Fruit fly (Drosophila melanogaster) whole organism, wandering third instar larva: Measurements from ENCODE around the gene Qsox2.

ENCODE experiments used
- Abd-B ChIP-seq: fragments of >200 bp; optimal IDR thresholded peaks from 2 replicates; lab custom pipeline; 2017; ENCODE audit warnings: missing biosample characterization, missing genetic modification characterization
- CG32264 ChIP-seq: fragments of 200-800 bp; sonication (Bioruptor generic); optimal IDR thresholded peaks from 2 replicates; lab custom pipeline; 2016; ENCODE audit warnings: missing biosample characterization, missing genetic modification characterization
- Dfd ChIP-seq: fragments of >200 bp; optimal IDR thresholded peaks from 2 replicates; lab custom pipeline; 2017; ENCODE audit warnings: missing biosample characterization, missing genetic modification characterization
- Dif ChIP-seq: fragments of 200-275, 200-300 bp; sonication (Bioruptor generic); optimal IDR thresholded peaks from 2 replicates; lab custom pipeline; 2018; ENCODE audit warnings: missing biosample characterization, missing genetic modification characterization; ENCODE audit not compliant: partially characterized antibody
- GATAd ChIP-seq: sonication (Bioruptor generic); optimal IDR thresholded peaks from 2 replicates; lab custom pipeline; 2016; ENCODE audit warnings: missing biosample characterization, missing genetic modification characterization
- HLH106 ChIP-seq: fragments of 200-800 bp; optimal IDR thresholded peaks from 3 replicates; lab custom pipeline; 2019; ENCODE audit warnings: missing biosample characterization, mild to moderate bottlenecking, missing genetic modification characterization, moderate library complexity
- Hnf4 ChIP-seq: fragments of 200-800 bp; sonication (Bioruptor generic); optimal IDR thresholded peaks from 2 replicates; lab custom pipeline; 2016; ENCODE audit warnings: missing biosample characterization, mild to moderate bottlenecking, missing genetic modification characterization
- Hr83 ChIP-seq: fragments of 200-300 bp; sonication (Bioruptor generic); optimal IDR thresholded peaks from 2 replicates; lab custom pipeline; 2016; ENCODE audit warnings: missing biosample characterization, mild to moderate bottlenecking, missing genetic modification characterization, moderate library complexity; ENCODE audit not compliant: poor library complexity, severe bottlenecking
- Jra ChIP-seq: sonication (Bioruptor generic); optimal IDR thresholded peaks from 2 replicates; lab custom pipeline; 2016; ENCODE audit warnings: missing biosample characterization, missing genetic modification characterization
- Mio ChIP-seq: sonication (Bioruptor generic); optimal IDR thresholded peaks from 2 replicates; lab custom pipeline; 2016; ENCODE audit warnings: missing biosample characterization, missing genetic modification characterization
- N ChIP-seq: fragments of >200 bp; optimal IDR thresholded peaks from 2 replicates; lab custom pipeline; 2018; ENCODE audit warnings: missing biosample characterization, missing external identifiers, missing genetic modification characterization
- OdsH ChIP-seq: fragments of 200-800 bp; sonication (Bioruptor generic); optimal IDR thresholded peaks from 2 replicates; lab custom pipeline; 2016; ENCODE audit warnings: missing biosample characterization, mild to moderate bottlenecking, missing genetic modification characterization
- Rel ChIP-seq, 2 experiments: fragments of 200-800 bp; sonication (Bioruptor generic) in 1 of 2; optimal IDR thresholded peaks; 2 replicates in 1 of 2; 3 replicates in 1 of 2; lab custom pipeline; 2016 to 2019; ENCODE audit warnings: mild to moderate bottlenecking in 2 of 2, missing biosample characterization in 2 of 2, missing genetic modification characterization in 2 of 2, moderate library complexity in 1 of 2
- Sp1 ChIP-seq: fragments of 200-800 bp; sonication (Bioruptor generic); optimal IDR thresholded peaks from 3 replicates; lab custom pipeline; 2019; ENCODE audit warnings: missing biosample characterization, mild to moderate bottlenecking, missing genetic modification characterization, moderate library complexity
- Vsx2 ChIP-seq: fragments of 200-300, 225-300 bp; sonication (Bioruptor generic); optimal IDR thresholded peaks from 2 replicates; lab custom pipeline; 2018; ENCODE audit warnings: missing biosample characterization, missing genetic modification characterization; ENCODE audit not compliant: partially characterized antibody
- br ChIP-seq: fragments of 200-800 bp; sonication (Bioruptor generic); optimal IDR thresholded peaks from 2 replicates; lab custom pipeline; 2016; ENCODE audit warnings: missing biosample characterization, missing genetic modification characterization
- brk ChIP-seq: fragments of 200-800 bp; sonication (Bioruptor generic); optimal IDR thresholded peaks from 2 replicates; lab custom pipeline; 2016; ENCODE audit warnings: missing biosample characterization, mild to moderate bottlenecking, missing genetic modification characterization
- dl ChIP-seq, 2 experiments: fragments of 175-275, 200-275 bp in 1 of 2; fragments of 200-275 bp in 1 of 2; sonication (Bioruptor generic); optimal IDR thresholded peaks; lab custom pipeline; 2018; ENCODE audit warnings: mild to moderate bottlenecking in 2 of 2, missing biosample characterization in 2 of 2, missing genetic modification characterization in 2 of 2, moderate library complexity in 2 of 2; ENCODE audit not compliant: partially characterized antibody in 2 of 2, insufficient read depth in 1 of 2
- dmrt93B ChIP-seq: fragments of 200-800 bp; sonication (Bioruptor generic); optimal IDR thresholded peaks from 2 replicates; lab custom pipeline; 2018; ENCODE audit warnings: missing biosample characterization, mild to moderate bottlenecking, missing genetic modification characterization
- dsf ChIP-seq: sonication (Bioruptor generic); optimal IDR thresholded peaks from 2 replicates; lab custom pipeline; 2016; ENCODE audit warnings: missing biosample characterization, missing genetic modification characterization, borderline replicate concordance
- ey ChIP-seq: fragments of 200-800 bp; sonication (Bioruptor generic); optimal IDR thresholded peaks from 2 replicates; lab custom pipeline; 2016; ENCODE audit warnings: missing biosample characterization, missing genetic modification characterization
- fru ChIP-seq: fragments of 200-800 bp; sonication (Bioruptor generic); optimal IDR thresholded peaks from 3 replicates; lab custom pipeline; 2016; ENCODE audit warnings: missing biosample characterization, mild to moderate bottlenecking, missing genetic modification characterization
- h ChIP-seq: fragments of 200-800 bp; sonication (Bioruptor generic); optimal IDR thresholded peaks from 3 replicates; lab custom pipeline; 2016; ENCODE audit warnings: missing biosample characterization, mild to moderate bottlenecking, missing genetic modification characterization
- jim ChIP-seq: fragments of 175-275, 200-325 bp; sonication (Bioruptor generic); optimal IDR thresholded peaks from 2 replicates; lab custom pipeline; 2016; ENCODE audit warnings: missing biosample characterization, mild to moderate bottlenecking, missing genetic modification characterization
- lola ChIP-seq: fragments of >200 bp; optimal IDR thresholded peaks from 2 replicates; lab custom pipeline; 2017; ENCODE audit warnings: missing biosample characterization, missing genetic modification characterization
- rgr ChIP-seq: fragments of 200-800 bp; sonication (Bioruptor generic); optimal IDR thresholded peaks from 3 replicates; lab custom pipeline; 2016; ENCODE audit warnings: missing biosample characterization, mild to moderate bottlenecking, missing genetic modification characterization
- sage ChIP-seq: fragments of 200-800 bp; sonication (Bioruptor generic); optimal IDR thresholded peaks from 2 replicates; lab custom pipeline; 2016; ENCODE audit warnings: missing biosample characterization, mild to moderate bottlenecking, missing genetic modification characterization
- sv ChIP-seq: fragments of 200-800 bp; sonication (Bioruptor generic); optimal IDR thresholded peaks from 3 replicates; lab custom pipeline; 2016; ENCODE audit warnings: missing biosample characterization, missing genetic modification characterization
- tai ChIP-seq: sonication (Bioruptor generic); optimal IDR thresholded peaks from 2 replicates; lab custom pipeline; 2016; ENCODE audit warnings: missing biosample characterization, missing genetic modification characterization
- usp ChIP-seq: fragments of >200 bp; optimal IDR thresholded peaks from 2 replicates; lab custom pipeline; 2017; ENCODE audit warnings: missing biosample characterization, missing genetic modification characterization
- woc ChIP-seq: sonication (Bioruptor generic); optimal IDR thresholded peaks from 2 replicates; lab custom pipeline; 2016; ENCODE audit warnings: missing biosample characterization, mild to moderate bottlenecking, missing genetic modification characterization

The Qsox2 gene

dm6 chr3R:21871348-21871940 lies 42.1 kb upstream of the Qsox2 start:
- TF ChIP-seq rgr (GFP tag; lab: Kevin White, UChicago) = no peak

dm6 chr3R:21873439-21873838 lies 40.1 kb upstream of the Qsox2 start, which contains the start of gene CG31178:
TSS of gene CG31178 (plus strand) at chr3R:21873739.
- no peak for TF ChIP-seq usp (GFP tag; lab: Kevin White, UChicago)
- TF ChIP-seq Dfd (GFP tag; lab: Kevin White, UChicago) = no peak
- no peak for TF ChIP-seq Mio (GFP tag; lab: Kevin White, UChicago)
- TF ChIP-seq Jra (GFP tag; lab: Kevin White, UChicago) = no peak
- no peak for TF ChIP-seq sv (GFP tag; lab: Kevin White, UChicago)
- TF ChIP-seq sage = no peak
- no peak for TF ChIP-seq HLH106 (tag; lab: Kevin White, UChicago)
- TF ChIP-seq jim (GFP tag; lab: Kevin White, UChicago) = no peak
- no peak for TF ChIP-seq Dif (GFP tag; lab: Kevin White, UChicago)
- TF ChIP-seq ey (GFP tag; lab: Kevin White, UChicago) = no peak
- TF ChIP-seq dmrt93B (GFP tag; lab: Kevin White, UChicago) = no peak
- no peak for TF ChIP-seq dsf
- TF ChIP-seq N (GFP tag; lab: Kevin White, UChicago) = no peak

dm6 chr3R:21874982-21875466 lies 38.5 kb upstream of the Qsox2 start, which contains the start of gene CG6656:
TSS of gene CG6656 (plus strand) at chr3R:21875293.
- TF ChIP-seq lola (no peak), woc (GFP tag; lab: Kevin White, UChicago) (peak; percentile 57), Hnf4 (peak; percentile 62), Vsx2 (GFP tag; lab: Kevin White, UChicago) (peak; percentile 70), CG32264 (GFP tag; lab: Kevin White, UChicago) (peak; percentile 14), Rel (GFP tag; optimal IDR thresholded peaks at IDR 0.05; lab: Kevin White, UChicago) (no peak), Rel (tag; optimal IDR thresholded peaks at IDR 0.05; lab: Kevin White, UChicago) (peak; percentile 41), br (GFP tag; lab: Kevin White, UChicago) (no peak), dl (GFP tag; optimal IDR thresholded peaks at IDR 0.05; lab: Kevin White, UChicago; ENCODE audit: insufficient read depth in 1 of 2, partially characterized antibody in 2 of 2) (peak; percentile 86 to 91), OdsH (GFP tag; lab: Kevin White, UChicago) (peak; percentile 24), Abd-B (GFP tag; lab: Kevin White, UChicago) (no peak), HLH106 (tag; lab: Kevin White, UChicago) (peak; percentile 9), Dif (GFP tag; lab: Kevin White, UChicago) (peak; percentile 93), fru (GFP tag; lab: Kevin White, UChicago) (peak; percentile 46)
- TF ChIP-seq, all 38 proteins: peak for 10

- TF ChIP-seq br (GFP tag; lab: Kevin White, UChicago) = no peak
- TF ChIP-seq Mio (GFP tag; lab: Kevin White, UChicago) = no peak
- TF ChIP-seq woc (GFP tag; lab: Kevin White, UChicago) = no peak
- no peak for TF ChIP-seq Dif (GFP tag; lab: Kevin White, UChicago)
- no peak for TF ChIP-seq jim (GFP tag; lab: Kevin White, UChicago)
- no peak for TF ChIP-seq Jra (GFP tag; lab: Kevin White, UChicago)
- TF ChIP-seq sv (GFP tag; lab: Kevin White, UChicago) = no peak
- TF ChIP-seq h = no peak
- no peak for TF ChIP-seq brk (GFP tag; lab: Kevin White, UChicago)
Measured at dm6 chr3R:21877636-21878035, 35.9 kb upstream of the Qsox2 start, which contains the start of gene P5CDh2. TSS of gene P5CDh2 (plus strand) at chr3R:21877936.

- no peak for TF ChIP-seq dsf
- TF ChIP-seq Sp1 (GFP tag; lab: Kevin White, UChicago) = no peak
- TF ChIP-seq sv (GFP tag; lab: Kevin White, UChicago) = no peak
- no peak for TF ChIP-seq Mio (GFP tag; lab: Kevin White, UChicago)
- no peak for TF ChIP-seq tai (GFP tag; lab: Kevin White, UChicago)
- TF ChIP-seq HLH106 (tag; lab: Kevin White, UChicago) = no peak
- no peak for TF ChIP-seq lola
- no peak for TF ChIP-seq GATAd
- no peak for TF ChIP-seq Jra (GFP tag; lab: Kevin White, UChicago)
- no peak for TF ChIP-seq dmrt93B (GFP tag; lab: Kevin White, UChicago)
- no peak for TF ChIP-seq Dfd (GFP tag; lab: Kevin White, UChicago)
- TF ChIP-seq Hr83 (GFP tag; lab: Kevin White, UChicago) = no peak
- TF ChIP-seq ey (GFP tag; lab: Kevin White, UChicago) = no peak
- no peak for TF ChIP-seq dl (GFP tag; optimal IDR thresholded peaks at IDR 0.05; lab: Kevin White, UChicago; ENCODE audit: insufficient read depth in 1 of 2, partially characterized antibody in 2 of 2)
Measured at dm6 chr3R:21878473-21878872, 35.1 kb upstream of the Qsox2 start, which contains the start of gene CG34148. TSS of gene CG34148 (minus strand) at chr3R:21878686.
